Worm (Caenorhabditis elegans): ENCODE data around the gene srh-35.

- TF ChIP-seq T23F11.4 (GFP tag; optimal IDR thresholded peaks at IDR 0.05) (no peak), ama-1 (optimal IDR thresholded peaks at IDR 0.05) (no peak), sox-4 (tag; optimal IDR thresholded peaks at IDR 0.05) (no peak)
Measured at ce11 chrV:403028-403427, 46.0 kb downstream of the srh-35 start, which contains the start of gene srh-62.

Data from whole organism, late embryonic.